Fruit fly (Drosophila melanogaster) whole organism, embryonic: ENCODE results near the gene Hmt4-20.

Source experiments
- BEAF-32 ChIP-seq: fragments of 200-800 bp; sonication (Bioruptor generic); optimal IDR thresholded peaks from 3 replicates; lab custom pipeline; 2017; ENCODE audit warnings: missing biosample characterization, missing genetic modification characterization, mild to moderate bottlenecking, moderate library complexity, missing genetic modification reagents
- CG11696 ChIP-seq: fragments of 200-800 bp; sonication (Bioruptor generic); IDR thresholded peaks from 2 replicates; pipeline ENCODE4 v1.3.6; 2022; ENCODE audit warnings: missing biosample characterization, missing genetic modification characterization
- CG15514 ChIP-seq: fragments of 200-800 bp; sonication (Bioruptor generic); optimal IDR thresholded peaks from 3 replicates; lab custom pipeline; 2017; ENCODE audit warnings: missing biosample characterization, missing genetic modification characterization, mild to moderate bottlenecking, moderate library complexity, missing genetic modification reagents
- CG17359 ChIP-seq: fragments of 200-800 bp; sonication (Bioruptor generic); optimal IDR thresholded peaks from 3 replicates; lab custom pipeline; 2018; ENCODE audit warnings: missing biosample characterization, mild to moderate bottlenecking, missing genetic modification characterization, moderate library complexity
- CG18619 ChIP-seq: fragments of 200-800 bp; sonication (Bioruptor generic); optimal IDR thresholded peaks from 3 replicates; lab custom pipeline; 2017; ENCODE audit warnings: missing biosample characterization, mild to moderate bottlenecking, missing genetic modification characterization
- CG2129 ChIP-seq: fragments of 200-800 bp; sonication (Bioruptor generic); IDR thresholded peaks from 2 replicates; pipeline ENCODE4 v1.3.6; 2022; ENCODE audit warnings: missing biosample characterization, missing genetic modification characterization; ENCODE audit not compliant: partially characterized antibody
- CG2712 ChIP-seq: fragments of 200-800 bp; optimal IDR thresholded peaks from 3 replicates; lab custom pipeline; 2019; ENCODE audit warnings: missing biosample characterization, mild to moderate bottlenecking, missing genetic modification characterization, moderate library complexity
- CG31224 ChIP-seq: fragments of 200-800 bp; sonication (Bioruptor generic); IDR thresholded peaks from 2 replicates; pipeline ENCODE4 v1.3.6; 2022; ENCODE audit warnings: missing biosample characterization, missing genetic modification characterization
- CG31365 ChIP-seq: fragments of 200-800 bp; sonication (Bioruptor generic); optimal IDR thresholded peaks from 2 replicates; lab custom pipeline; 2018; ENCODE audit warnings: missing biosample characterization, mild to moderate bottlenecking, missing genetic modification characterization
- CG32772 ChIP-seq: fragments of 200-800 bp; sonication (Bioruptor generic); IDR thresholded peaks from 2 replicates; pipeline ENCODE4 v1.3.6; 2022; ENCODE audit warnings: missing biosample characterization, missing genetic modification characterization
- CG33557 ChIP-seq: fragments of 200-800 bp; sonication (Bioruptor generic); optimal IDR thresholded peaks from 2 replicates; lab custom pipeline; 2019; ENCODE audit warnings: missing biosample characterization, mild to moderate bottlenecking, missing genetic modification characterization, moderate library complexity
- CG43689 ChIP-seq: fragments of 200-800 bp; sonication (Bioruptor generic); IDR thresholded peaks from 2 replicates; pipeline ENCODE4 v1.3.6; 2022; ENCODE audit warnings: missing biosample characterization, missing genetic modification characterization
- CG4707 ChIP-seq: fragments of 200-800 bp; sonication (Bioruptor generic); optimal IDR thresholded peaks from 2 replicates; lab custom pipeline; 2018; ENCODE audit warnings: missing biosample characterization, mild to moderate bottlenecking, missing genetic modification characterization, moderate library complexity
- CG5180 ChIP-seq: fragments of 200-800 bp; sonication (Bioruptor generic); optimal IDR thresholded peaks from 3 replicates; lab custom pipeline; 2017; ENCODE audit warnings: missing biosample characterization, missing genetic modification characterization, mild to moderate bottlenecking, moderate library complexity, missing genetic modification reagents
- CG6272 ChIP-seq: fragments of 200-800 bp; sonication (Bioruptor generic); IDR thresholded peaks from 2 replicates; pipeline ENCODE4 v1.3.6; 2022; ENCODE audit warnings: missing biosample characterization, missing genetic modification characterization
- CG6854 ChIP-seq: fragments of 200-800 bp; sonication (Bioruptor generic); optimal IDR thresholded peaks from 3 replicates; lab custom pipeline; 2017; ENCODE audit warnings: missing biosample characterization, mild to moderate bottlenecking, missing genetic modification characterization
- CG7963 ChIP-seq: fragments of 200-800 bp; sonication (Bioruptor generic); IDR thresholded peaks from 3 replicates; pipeline ENCODE4 v1.3.6; 2022; ENCODE audit warnings: missing biosample characterization, missing genetic modification characterization; ENCODE audit not compliant: partially characterized antibody
- CG9437 ChIP-seq: fragments of 200-800 bp; sonication (Bioruptor generic); optimal IDR thresholded peaks from 2 replicates; lab custom pipeline; 2018; ENCODE audit warnings: missing biosample characterization, mild to moderate bottlenecking, missing genetic modification characterization
- CG9797 ChIP-seq: fragments of 200-800 bp; sonication (Bioruptor generic); optimal IDR thresholded peaks from 3 replicates; lab custom pipeline; 2018; ENCODE audit warnings: missing biosample characterization, mild to moderate bottlenecking, missing genetic modification characterization
- CG9817 ChIP-seq: fragments of 200-800 bp; sonication (Bioruptor generic); optimal IDR thresholded peaks from 2 replicates; lab custom pipeline; 2018; ENCODE audit warnings: missing biosample characterization, mild to moderate bottlenecking, missing genetic modification characterization, moderate library complexity
- CHES-1-like ChIP-seq: fragments of 200-800 bp; sonication (Bioruptor generic); optimal IDR thresholded peaks from 2 replicates; lab custom pipeline; 2016; ENCODE audit warnings: missing biosample characterization, missing genetic modification characterization
- Dad ChIP-seq: fragments of 200-800 bp; sonication (Bioruptor generic); optimal IDR thresholded peaks from 3 replicates; lab custom pipeline; 2016; ENCODE audit warnings: missing biosample characterization, missing genetic modification characterization
- Dfd ChIP-seq, 2 experiments: fragments of >200 bp; optimal IDR thresholded peaks; 2 replicates each; lab custom pipeline; 2017; ENCODE audit warnings: missing biosample characterization in 2 of 2, missing genetic modification characterization in 2 of 2
- Ets65A ChIP-seq: fragments of 200-800 bp; sonication (Bioruptor generic); peaks from one replicate; lab custom pipeline; 2016; ENCODE audit warnings: missing biosample characterization, missing genetic modification characterization
- GATAe ChIP-seq: fragments of 200-800 bp; sonication (Bioruptor generic); conservative IDR thresholded peaks from 2 replicates; pipeline ENCODE4 v1.3.6; 2022; ENCODE audit warnings: missing biosample characterization, missing genetic modification characterization
- Hmr ChIP-seq: fragments of 200-800 bp; sonication (Bioruptor generic); optimal IDR thresholded peaks from 3 replicates; lab custom pipeline; 2017; ENCODE audit warnings: mild to moderate bottlenecking, missing biosample characterization, missing genetic modification reagents, missing genetic modification characterization
- MBD-R2 ChIP-seq: fragments of 200-800 bp; sonication (Bioruptor generic); IDR thresholded peaks from 2 replicates; pipeline ENCODE4 v1.3.6; 2022; ENCODE audit warnings: missing biosample characterization, missing genetic modification characterization
- Opbp ChIP-seq: fragments of 200-800 bp; sonication (Bioruptor generic); IDR thresholded peaks from 3 replicates; pipeline ENCODE4 v1.3.6; 2022; ENCODE audit warnings: missing biosample characterization, missing genetic modification characterization; ENCODE audit not compliant: partially characterized antibody
- Ptx1 ChIP-seq: fragments of 200-800 bp; sonication (Bioruptor generic); IDR thresholded peaks from 2 replicates; pipeline ENCODE4 v1.3.6; 2022; ENCODE audit warnings: missing biosample characterization, missing genetic modification characterization
- Side ChIP-seq: fragments of 200-800 bp; sonication (Bioruptor generic); optimal IDR thresholded peaks from 2 replicates; lab custom pipeline; 2016; ENCODE audit warnings: missing biosample characterization, missing genetic modification characterization
- ab ChIP-seq: fragments of 200-800 bp; sonication (Bioruptor generic); optimal IDR thresholded peaks from 2 replicates; lab custom pipeline; 2016; ENCODE audit warnings: missing biosample characterization, missing genetic modification characterization
- ara ChIP-seq: fragments of 200-800 bp; sonication (Bioruptor generic); IDR thresholded peaks from 2 replicates; pipeline ENCODE4 v1.3.6; 2022; ENCODE audit warnings: missing biosample characterization, missing genetic modification characterization
- caup ChIP-seq: fragments of 200-800 bp; sonication (Bioruptor generic); optimal IDR thresholded peaks from 3 replicates; lab custom pipeline; 2017; ENCODE audit warnings: missing biosample characterization, mild to moderate bottlenecking, missing genetic modification characterization, moderate library complexity; ENCODE audit not compliant: severe bottlenecking
- da ChIP-seq: fragments of 200-800 bp; sonication (Bioruptor generic); optimal IDR thresholded peaks from 2 replicates; lab custom pipeline; 2016; ENCODE audit warnings: missing biosample characterization, missing genetic modification characterization
- en ChIP-seq: fragments of 200-800 bp; sonication (Bioruptor generic); optimal IDR thresholded peaks from 2 replicates; lab custom pipeline; 2016; ENCODE audit warnings: missing biosample characterization, missing genetic modification characterization
- eve ChIP-seq, 2 experiments: fragments of >200 bp; optimal IDR thresholded peaks; 2 replicates each; lab custom pipeline; 2017; ENCODE audit warnings: missing biosample characterization in 2 of 2, missing genetic modification characterization in 2 of 2
- fd96Cb ChIP-seq: fragments of 200-800 bp; sonication (Bioruptor generic); optimal IDR thresholded peaks from 2 replicates; lab custom pipeline; 2018; ENCODE audit warnings: missing biosample characterization, mild to moderate bottlenecking, missing genetic modification characterization, moderate library complexity
- ftz-f1 ChIP-seq: fragments of 200-800 bp; sonication (Bioruptor generic); optimal IDR thresholded peaks from 2 replicates; lab custom pipeline; 2016; ENCODE audit warnings: missing biosample characterization, missing genetic modification characterization
- gfzf ChIP-seq: fragments of 200-800 bp; sonication (Bioruptor generic); optimal IDR thresholded peaks from 2 replicates; lab custom pipeline; 2016; ENCODE audit warnings: missing biosample characterization, mild to moderate bottlenecking, missing genetic modification characterization, moderate library complexity
- gsb ChIP-seq: fragments of 200-800 bp; sonication (Bioruptor generic); IDR thresholded peaks from 2 replicates; pipeline ENCODE4 v1.3.6; 2022; ENCODE audit warnings: missing biosample characterization, missing genetic modification characterization
- hbn ChIP-seq: fragments of 200-800 bp; sonication (Bioruptor generic); IDR thresholded peaks from 2 replicates; pipeline ENCODE4 v1.3.6; 2022; ENCODE audit warnings: missing biosample characterization, missing genetic modification characterization; ENCODE audit not compliant: partially characterized antibody
- klu ChIP-seq: fragments of 200-800 bp; sonication (Bioruptor generic); IDR thresholded peaks from 2 replicates; pipeline ENCODE4 v1.3.6; 2022; ENCODE audit warnings: missing biosample characterization, missing genetic modification characterization
- pan ChIP-seq, 4 experiments: fragments of >200 bp in 3 of 4; fragments of 200-800 bp in 1 of 4; sonication (Bioruptor generic) in 1 of 4; optimal IDR thresholded peaks in 3 of 4; IDR thresholded peaks in 1 of 4; 2 replicates each; pipeline versions ENCODE4 v1.3.6 to Lab custom; 2017 to 2022; ENCODE audit warnings: missing biosample characterization in 2 of 4, missing genetic modification characterization in 2 of 4, mixed read lengths in 1 of 4
- sisA ChIP-seq: fragments of 200-800 bp; sonication (Bioruptor generic); IDR thresholded peaks from 2 replicates; pipeline ENCODE4 v1.3.6; 2022; ENCODE audit warnings: missing biosample characterization, missing genetic modification characterization
- slbo ChIP-seq: fragments of 200-800 bp; sonication (Bioruptor generic); IDR thresholded peaks from 2 replicates; pipeline ENCODE4 v1.3.6; 2022; ENCODE audit warnings: missing biosample characterization, missing genetic modification characterization
- so ChIP-seq: fragments of 200-800 bp; sonication (Bioruptor generic); IDR thresholded peaks from 3 replicates; pipeline ENCODE4 v1.3.6; 2022; ENCODE audit warnings: missing biosample characterization, missing genetic modification characterization
- ssp ChIP-seq: fragments of 200-800 bp; sonication (Bioruptor generic); IDR thresholded peaks from 2 replicates; pipeline ENCODE4 v1.3.6; 2022; ENCODE audit warnings: missing biosample characterization, missing genetic modification characterization
- tgo ChIP-seq: fragments of 200-800 bp; sonication (Bioruptor generic); IDR thresholded peaks from 3 replicates; pipeline ENCODE4 v1.3.6; 2022; ENCODE audit warnings: missing biosample characterization, missing genetic modification characterization
- trem ChIP-seq: fragments of 200-800 bp; optimal IDR thresholded peaks from 3 replicates; lab custom pipeline; 2019; ENCODE audit warnings: missing biosample characterization, mild to moderate bottlenecking, missing genetic modification characterization, moderate library complexity
- ttk ChIP-seq: fragments of 200-800 bp; sonication (Bioruptor generic); IDR thresholded peaks from 2 replicates; pipeline ENCODE4 v2.1.2; 2022; ENCODE audit warnings: missing biosample characterization, missing genetic modification characterization
- unpg ChIP-seq: fragments of 200-800 bp; sonication (Bioruptor generic); optimal IDR thresholded peaks from 3 replicates; lab custom pipeline; 2018; ENCODE audit warnings: missing biosample characterization, mild to moderate bottlenecking, missing genetic modification characterization, moderate library complexity
- vnd ChIP-seq: fragments of 200-800 bp; sonication (Bioruptor generic); IDR thresholded peaks from 3 replicates; pipeline ENCODE4 v1.3.6; 2022; ENCODE audit warnings: missing biosample characterization, missing genetic modification characterization; ENCODE audit not compliant: partially characterized antibody

The Hmt4-20 gene

DNA sequence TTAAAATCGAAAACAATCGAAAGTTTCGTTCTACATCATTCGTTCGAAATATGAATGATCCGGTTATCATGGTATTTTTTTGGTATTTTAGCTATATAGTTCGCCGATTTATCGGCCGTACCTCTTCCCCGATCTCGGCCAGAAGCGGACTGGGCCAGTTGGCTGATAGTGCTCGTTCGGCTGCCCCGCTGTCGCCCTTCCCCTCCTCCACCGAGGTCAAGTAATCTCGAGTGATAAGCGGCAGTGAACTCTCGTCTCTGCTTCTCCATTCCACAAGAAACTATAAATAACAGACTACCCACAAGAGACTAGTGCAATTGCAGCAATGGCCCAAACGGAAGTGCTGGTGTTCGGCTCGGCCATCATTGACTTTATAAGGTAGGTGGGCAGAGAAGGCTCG lies 32.5 kb downstream of the Hmt4-20 start, which contains the start of gene CG13369 (continued):
- TF ChIP-seq Opbp (GFP tag; lab: Robert Waterston, UW), result 0 out of 3 replicates have a peak, but pooled peaks have one; percentile 44
- no peak for TF ChIP-seq trem
- peak; percentile 4 for TF ChIP-seq gfzf
- no peak for TF ChIP-seq tgo (GFP tag; lab: Robert Waterston, UW)
- TF ChIP-seq eve (GFP tag; optimal IDR thresholded peaks at IDR 0.05; lab: Kevin White, UChicago), result no peak
- no peak for TF ChIP-seq CG18619 (GFP tag; lab: Kevin White, UChicago)
- no peak for TF ChIP-seq ttk
- no peak for TF ChIP-seq CG6854
- no peak for TF ChIP-seq sisA (GFP tag; lab: Robert Waterston, UW)
- no peak for TF ChIP-seq Dfd (GFP tag; optimal IDR thresholded peaks at IDR 0.05; lab: Kevin White, UChicago)
- TF ChIP-seq ftz-f1 (GFP tag; lab: Kevin White, UChicago), result peak; percentile 78
- no peak for TF ChIP-seq CG2712 (tag; lab: Kevin White, UChicago)
- no peak for TF ChIP-seq Hmr
- TF ChIP-seq GATAe, result peak; percentile 68
- no peak for TF ChIP-seq CG32772
- TF ChIP-seq da (GFP tag; lab: Kevin White, UChicago), result no peak
- peak; percentile 19 for TF ChIP-seq BEAF-32 (GFP tag; lab: Kevin White, UChicago)
- TF ChIP-seq CHES-1-like, result no peak
- TF ChIP-seq CG4707 (GFP tag; lab: Kevin White, UChicago), result no peak
- no peak for TF ChIP-seq caup (GFP tag; lab: Kevin White, UChicago)
- TF ChIP-seq CG17359, result no peak
- TF ChIP-seq ara, result no peak
- TF ChIP-seq CG43689 (GFP tag; lab: Robert Waterston, UW), result no peak
- no peak for TF ChIP-seq CG5180 (GFP tag; lab: Kevin White, UChicago)
- TF ChIP-seq Side (GFP tag; lab: Kevin White, UChicago), result no peak
- TF ChIP-seq CG31365 (tag; lab: Kevin White, UChicago), result no peak
- TF ChIP-seq unpg, result no peak
- TF ChIP-seq Ptx1, result no peak
- no peak for TF ChIP-seq CG31224 (GFP tag; lab: Robert Waterston, UW)
- peak; percentile 35; the same call in 1 of the 3 replicates for TF ChIP-seq vnd (GFP tag; lab: Robert Waterston, UW)
- no peak for TF ChIP-seq so (GFP tag; lab: Robert Waterston, UW)
- no peak for TF ChIP-seq pan (optimal IDR thresholded peaks at IDR 0.05; lab: Kevin White, UChicago)
- no peak for TF ChIP-seq pan (GFP tag; optimal IDR thresholded peaks at IDR 0.05 in 1 of 2, IDR thresholded peaks at IDR 0.05 in 1 of 2)
- TF ChIP-seq CG15514 (GFP tag; lab: Kevin White, UChicago), result peak; percentile 32

DNA sequence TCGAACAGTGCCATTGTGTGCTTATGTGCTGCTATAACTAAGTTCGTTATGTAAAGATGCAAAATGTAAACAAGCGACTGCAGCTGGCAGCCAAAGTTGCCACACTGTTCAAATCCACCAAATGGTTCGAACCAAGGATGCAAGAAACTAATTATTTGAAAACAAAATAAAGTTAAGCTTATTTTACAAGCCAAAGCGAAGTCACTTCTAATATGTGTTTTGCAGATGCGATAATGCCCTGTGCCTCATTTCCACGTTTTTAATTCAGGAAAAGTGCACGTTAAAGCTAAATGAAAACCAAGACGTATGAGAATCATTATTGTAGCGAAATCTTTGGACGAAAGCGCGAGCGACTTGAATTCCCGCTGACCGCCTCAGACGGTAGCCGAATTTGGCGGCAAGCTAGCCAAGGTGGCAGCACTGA lies 34.7 kb downstream of the Hmt4-20 start, which contains the start of the genes CG13365 and Vsp37A:
Gene CG13365 (minus strand): TSS at position 84 of the 424 bp plus-strand sequence.
Gene Vsp37A (plus strand): TSS at position 399 of the 424 bp plus-strand sequence.
- TF ChIP-seq Dad (GFP tag; lab: Kevin White, UChicago), result peak; percentile 10
- peak; percentile 52 for TF ChIP-seq slbo (GFP tag; lab: Robert Waterston, UW)
- TF ChIP-seq ssp (GFP tag; lab: Robert Waterston, UW), result no peak
- peak; percentile 41 for TF ChIP-seq CG9797 (GFP tag; lab: Kevin White, UChicago)
- no peak for TF ChIP-seq CG11696 (GFP tag; lab: Robert Waterston, UW)
- TF ChIP-seq ab, result no peak
- no peak for TF ChIP-seq CG7963
- TF ChIP-seq CG9817 (tag; lab: Kevin White, UChicago), result peak; percentile 37
- peak; percentile 34 for TF ChIP-seq CG33557
- TF ChIP-seq en (GFP tag; lab: Kevin White, UChicago), result no peak
- no peak for TF ChIP-seq CG2129 (GFP tag; lab: Robert Waterston, UW)
- TF ChIP-seq Ets65A (GFP tag; lab: Kevin White, UChicago), result peak; percentile 96
- TF ChIP-seq fd96Cb (tag; lab: Kevin White, UChicago), result no peak
- peak; percentile 58 for TF ChIP-seq MBD-R2 (GFP tag; lab: Robert Waterston, UW)
- TF ChIP-seq CG9437 (GFP tag; lab: Kevin White, UChicago), result peak; percentile 5
- no peak for TF ChIP-seq hbn
- peak; percentile 29; the same call in 1 of the 2 replicates for TF ChIP-seq klu (GFP tag; lab: Robert Waterston, UW)
- no peak for TF ChIP-seq gsb (GFP tag; lab: Robert Waterston, UW)
- TF ChIP-seq CG6272 (GFP tag; lab: Robert Waterston, UW), result no peak
